Worm (Caenorhabditis elegans) whole organism, late embryonic: Measurements from ENCODE around the gene C13G5.2.

Experiments
- K09A11.1 ChIP-seq: sonication (generic microtip); optimal IDR thresholded peaks from 2 replicates; lab custom pipeline; 2017; ENCODE audit warnings: antibody characterized with exemption, mild to moderate bottlenecking, missing genetic modification characterization, missing compliant biosample characterization; ENCODE audit not compliant: insufficient read depth
- ceh-30 ChIP-seq: fragments of 150-350 bp; optimal IDR thresholded peaks from 2 replicates; lab custom pipeline; 2014; ENCODE audit warnings: missing biosample characterization, missing genetic modification characterization
- ets-4 ChIP-seq: sonication (generic microtip); optimal IDR thresholded peaks from 2 replicates; lab custom pipeline; 2016; ENCODE audit warnings: missing genetic modification characterization, missing compliant biosample characterization
- fkh-6 ChIP-seq: sonication (generic microtip); optimal IDR thresholded peaks from 2 replicates; lab custom pipeline; 2016; ENCODE audit warnings: missing genetic modification characterization, missing compliant biosample characterization
- hlh-8 ChIP-seq: sonication (generic microtip); optimal IDR thresholded peaks from 2 replicates; lab custom pipeline; 2016; ENCODE audit warnings: missing genotype, missing genetic modification characterization, missing compliant biosample characterization
- unc-86 ChIP-seq: sonication (generic microtip); optimal IDR thresholded peaks from 2 replicates; lab custom pipeline; 2016; ENCODE audit warnings: missing genetic modification characterization, missing compliant biosample characterization

DNA sequence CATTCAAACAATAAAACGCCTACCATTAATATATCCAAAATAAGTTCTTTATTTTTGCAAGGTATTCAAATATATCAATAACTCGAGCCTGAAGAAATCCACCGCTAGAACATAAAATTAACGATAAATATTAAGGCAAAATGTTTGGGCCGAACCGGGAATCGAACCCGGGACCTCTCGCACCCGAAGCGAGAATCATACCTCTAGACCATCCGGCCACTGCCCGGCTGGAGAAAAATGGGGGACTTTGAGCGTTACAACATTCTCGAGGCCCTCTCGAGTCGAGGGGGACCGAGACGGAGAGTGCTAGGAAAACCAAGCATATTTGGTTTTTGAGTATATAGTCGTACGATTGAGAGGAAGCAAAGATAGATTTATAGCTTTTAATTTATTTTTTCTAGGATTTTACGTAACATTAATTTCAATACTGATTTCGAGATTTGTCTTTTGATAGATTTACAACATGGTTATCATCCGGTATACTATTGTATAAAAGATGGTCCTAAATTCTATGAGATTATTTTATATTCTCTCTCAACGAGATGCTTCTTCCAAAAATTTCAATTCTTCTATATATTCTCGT is 32.1 kb upstream of the C13G5.2 start, which contains the start of gene flp-23:
- TF ChIP-seq ets-4 (tag; lab: Kevin White, UChicago) (peak; percentile 6), fkh-6 (tag; lab: Kevin White, UChicago) (peak; percentile 68), unc-86 (peak; percentile 63), hlh-8 (tag; lab: Kevin White, UChicago) (no peak), K09A11.1 (tag; lab: Kevin White, UChicago) (peak; percentile 56), ceh-30 (tag; lab: Kevin White, UChicago) (no peak)
